Worm (Caenorhabditis elegans) whole organism, midembryonic: ENCODE data around the gene C01G12.16.

Source experiments
- T22C8.4 ChIP-seq: fragments of 200-800 bp; sonication (Bioruptor generic); IDR thresholded peaks from 2 replicates; pipeline ENCODE4 v1.3.6; 2022; ENCODE audit warnings: missing genetic modification characterization, missing compliant biosample characterization
- flt-1 ChIP-seq: fragments of 200-800 bp; sonication (Bioruptor generic); IDR thresholded peaks from 2 replicates; pipeline ENCODE4 v1.3.6; 2022; ENCODE audit warnings: missing genetic modification characterization, missing compliant biosample characterization

- TF ChIP-seq T22C8.4 (GFP tag; lab: Robert Waterston, UW) (no peak), flt-1 (no peak)
These were observed 23.9 kb upstream of the C01G12.16 start for ce11 chrIII:4137180-4137579.
